Fruit fly (Drosophila melanogaster) whole organism, embryonic: ENCODE measurements around the gene Pdhb.

ENCODE experiments used
- ATbp ChIP-seq: fragments of 200-800 bp; sonication (Bioruptor generic); optimal IDR thresholded peaks from 2 replicates; lab custom pipeline; 2017; ENCODE audit warnings: missing biosample characterization, mild to moderate bottlenecking, missing genetic modification characterization, missing genetic modification reagents
- Abd-B ChIP-seq: fragments of 200-800 bp; sonication (Bioruptor generic); optimal IDR thresholded peaks from 2 replicates; lab custom pipeline; 2018; ENCODE audit warnings: missing biosample characterization, mild to moderate bottlenecking, missing genetic modification characterization, moderate library complexity
- Aef1 ChIP-seq: fragments of 200-800 bp; sonication (Bioruptor generic); IDR thresholded peaks from 3 replicates; pipeline ENCODE4 v1.3.6; 2022; ENCODE audit warnings: missing biosample characterization, missing genetic modification characterization
- CG10979 ChIP-seq: fragments of 200-800 bp; sonication (Bioruptor generic); optimal IDR thresholded peaks from 2 replicates; lab custom pipeline; 2018; ENCODE audit warnings: missing biosample characterization, mild to moderate bottlenecking, missing genetic modification characterization, moderate library complexity
- CG11456 ChIP-seq: fragments of 200-800 bp; sonication (Bioruptor generic); IDR thresholded peaks from 3 replicates; pipeline ENCODE4 v1.3.6; 2022; ENCODE audit warnings: missing biosample characterization, missing genetic modification characterization
- CG11560 ChIP-seq: fragments of 200-800 bp; sonication (Bioruptor generic); IDR thresholded peaks from 3 replicates; pipeline ENCODE4 v1.3.6; 2022; ENCODE audit warnings: missing biosample characterization, missing genetic modification characterization
- CG12155 ChIP-seq: fragments of 200-800 bp; sonication (Bioruptor generic); optimal IDR thresholded peaks from 3 replicates; lab custom pipeline; 2016; ENCODE audit warnings: missing biosample characterization, missing genetic modification characterization
- CG12219 ChIP-seq: fragments of 200-800 bp; sonication (Bioruptor generic); optimal IDR thresholded peaks from 3 replicates; lab custom pipeline; 2018; ENCODE audit warnings: missing biosample characterization, mild to moderate bottlenecking, missing genetic modification characterization
- CG12659 ChIP-seq: fragments of 200-800 bp; sonication (Bioruptor generic); optimal IDR thresholded peaks from 3 replicates; lab custom pipeline; 2017; ENCODE audit warnings: mild to moderate bottlenecking, missing biosample characterization, missing genetic modification reagents, missing genetic modification characterization
- CG14965 ChIP-seq: fragments of 200-800 bp; sonication (Bioruptor generic); optimal IDR thresholded peaks from 2 replicates; lab custom pipeline; 2016; ENCODE audit warnings: missing biosample characterization, missing genetic modification characterization, borderline replicate concordance
- CG1529 ChIP-seq: fragments of 200-800 bp; sonication (Bioruptor generic); optimal IDR thresholded peaks from 3 replicates; lab custom pipeline; 2018; ENCODE audit warnings: missing biosample characterization, missing genetic modification characterization
- CG17328 ChIP-seq: fragments of 200-800 bp; sonication (Bioruptor generic); IDR thresholded peaks from 2 replicates; pipeline ENCODE4 v1.3.6; 2022; ENCODE audit warnings: missing biosample characterization, missing genetic modification characterization
- CG17385 ChIP-seq: fragments of 200-800 bp; sonication (Bioruptor generic); optimal IDR thresholded peaks from 3 replicates; lab custom pipeline; 2018; ENCODE audit warnings: missing biosample characterization, mild to moderate bottlenecking, missing genetic modification characterization
- CG18764 ChIP-seq: fragments of 200-800 bp; sonication (Bioruptor generic); optimal IDR thresholded peaks from 3 replicates; lab custom pipeline; 2016; ENCODE audit warnings: missing biosample characterization, missing genetic modification characterization
- CG2202 ChIP-seq: fragments of 200-800 bp; sonication (Bioruptor generic); optimal IDR thresholded peaks from 2 replicates; lab custom pipeline; 2018; ENCODE audit warnings: missing biosample characterization, mild to moderate bottlenecking, missing genetic modification characterization
- CG32767 ChIP-seq: fragments of 200-800 bp; sonication (Bioruptor generic); IDR thresholded peaks from 2 replicates; pipeline ENCODE4 v1.3.6; 2022; ENCODE audit warnings: missing biosample characterization, missing genetic modification characterization
- CG34422 ChIP-seq: fragments of 200-800 bp; sonication (Bioruptor generic); IDR thresholded peaks from 3 replicates; pipeline ENCODE4 v1.3.6; 2022; ENCODE audit warnings: missing biosample characterization, missing genetic modification characterization
- CG4360 ChIP-seq: fragments of 200-800 bp; sonication (Bioruptor generic); IDR thresholded peaks from 2 replicates; pipeline ENCODE4 v1.3.6; 2022; ENCODE audit warnings: missing biosample characterization, missing genetic modification characterization
- CG4424 ChIP-seq: fragments of 200-800 bp; sonication (Bioruptor generic); optimal IDR thresholded peaks from 3 replicates; lab custom pipeline; 2016; ENCODE audit warnings: missing biosample characterization, missing genetic modification characterization
- CG7963 ChIP-seq: fragments of 200-800 bp; sonication (Bioruptor generic); IDR thresholded peaks from 3 replicates; pipeline ENCODE4 v1.3.6; 2022; ENCODE audit warnings: missing biosample characterization, missing genetic modification characterization; ENCODE audit not compliant: partially characterized antibody
- CG7987 ChIP-seq: fragments of 200-800 bp; sonication (Bioruptor generic); optimal IDR thresholded peaks from 2 replicates; lab custom pipeline; 2018; ENCODE audit warnings: missing biosample characterization, mild to moderate bottlenecking, missing genetic modification characterization, moderate library complexity
- CG9437 ChIP-seq: fragments of 200-800 bp; sonication (Bioruptor generic); optimal IDR thresholded peaks from 2 replicates; lab custom pipeline; 2018; ENCODE audit warnings: missing biosample characterization, mild to moderate bottlenecking, missing genetic modification characterization
- CTCF ChIP-seq: fragments of 200-800 bp; sonication (Bioruptor generic); optimal IDR thresholded peaks from 2 replicates; lab custom pipeline; 2017; ENCODE audit warnings: missing biosample characterization, mild to moderate bottlenecking, missing genetic modification characterization, moderate library complexity
- D ChIP-seq, 2 experiments: fragments of 200-800 bp in 1 of 2; fragments of >200 bp in 1 of 2; sonication (Bioruptor generic) in 1 of 2; optimal IDR thresholded peaks; 2 replicates in 1 of 2; 3 replicates in 1 of 2; lab custom pipeline; 2017; ENCODE audit warnings: mild to moderate bottlenecking in 1 of 2, missing biosample characterization in 1 of 2, missing genetic modification characterization in 1 of 2, missing genetic modification reagents in 1 of 2
- Pdp1 ChIP-seq, 2 experiments: fragments of 200-800 bp; sonication (Bioruptor generic); optimal IDR thresholded peaks; 3 replicates each; lab custom pipeline; 2016; ENCODE audit warnings: missing biosample characterization in 2 of 2, missing genetic modification characterization in 2 of 2, mild to moderate bottlenecking in 1 of 2, moderate library complexity in 1 of 2
- Taf1 ChIP-seq: fragments of 200-800 bp; sonication (Bioruptor generic); IDR thresholded peaks from 2 replicates; pipeline ENCODE4 v1.3.6; 2022; ENCODE audit warnings: missing biosample characterization, missing genetic modification characterization
- Tbp ChIP-seq: fragments of >200 bp; optimal IDR thresholded peaks from 2 replicates; lab custom pipeline; 2018; ENCODE audit warnings: missing biosample characterization, missing genetic modification characterization
- Trl ChIP-seq, 3 experiments: fragments of >200 bp in 2 of 3; fragments of 200-800 bp in 1 of 3; sonication (Bioruptor generic) in 1 of 3; optimal IDR thresholded peaks; 2 replicates in 1 of 3; 3 replicates in 2 of 3; lab custom pipeline; 2016 to 2017; ENCODE audit warnings: missing biosample characterization in 1 of 3, missing genetic modification characterization in 1 of 3
- Xbp1 ChIP-seq: fragments of 200-800 bp; sonication (Bioruptor generic); optimal IDR thresholded peaks from 3 replicates; lab custom pipeline; 2016; ENCODE audit warnings: missing biosample characterization, mild to moderate bottlenecking, missing genetic modification characterization
- YL-1 ChIP-seq: fragments of 200-800 bp; sonication (Bioruptor generic); optimal IDR thresholded peaks from 3 replicates; lab custom pipeline; 2017; ENCODE audit warnings: missing biosample characterization, mild to moderate bottlenecking, missing genetic modification characterization
- abd-A ChIP-seq: fragments of 200-800 bp; sonication (Bioruptor generic); optimal IDR thresholded peaks from 3 replicates; lab custom pipeline; 2019; ENCODE audit warnings: missing biosample characterization, mild to moderate bottlenecking, missing genetic modification characterization, moderate library complexity
- cad ChIP-seq: fragments of >200 bp; optimal IDR thresholded peaks from 2 replicates; lab custom pipeline; 2017; ENCODE audit warnings: missing biosample characterization, missing genetic modification characterization
- cg ChIP-seq: fragments of 200-800 bp; sonication (Bioruptor generic); optimal IDR thresholded peaks from 3 replicates; lab custom pipeline; 2019; ENCODE audit warnings: missing biosample characterization, mild to moderate bottlenecking, missing genetic modification characterization, moderate library complexity
- chm ChIP-seq: fragments of 200-800 bp; sonication (Bioruptor generic); IDR thresholded peaks from 2 replicates; pipeline ENCODE4 v1.3.6; 2022; ENCODE audit warnings: missing biosample characterization, missing genetic modification characterization
- chn ChIP-seq: fragments of 200-800 bp; sonication (Bioruptor generic); optimal IDR thresholded peaks from 2 replicates; lab custom pipeline; 2016; ENCODE audit warnings: missing biosample characterization, missing genetic modification characterization
- corto ChIP-seq: fragments of 200-800 bp; sonication (Bioruptor generic); optimal IDR thresholded peaks from 2 replicates; lab custom pipeline; 2016; ENCODE audit warnings: missing biosample characterization, mild to moderate bottlenecking, missing genetic modification characterization, moderate library complexity
- cwo ChIP-seq: fragments of 200-800 bp; sonication (Bioruptor generic); optimal IDR thresholded peaks from 3 replicates; lab custom pipeline; 2017; ENCODE audit warnings: missing biosample characterization, missing genetic modification characterization, mild to moderate bottlenecking, moderate library complexity, missing genetic modification reagents
- dimm ChIP-seq: fragments of 200-800 bp; sonication (Bioruptor generic); IDR thresholded peaks from 2 replicates; pipeline ENCODE4 v1.3.6; 2022; ENCODE audit warnings: missing biosample characterization, missing genetic modification characterization
- dm ChIP-seq: fragments of 200-800 bp; sonication (Bioruptor generic); optimal IDR thresholded peaks from 3 replicates; lab custom pipeline; 2016; ENCODE audit warnings: missing biosample characterization, missing genetic modification characterization
- hth ChIP-seq: fragments of >200 bp; optimal IDR thresholded peaks from 2 replicates; lab custom pipeline; 2017; ENCODE audit warnings: inconsistent platforms
- insv ChIP-seq, 2 experiments: fragments of 200-800 bp; sonication (Bioruptor generic); optimal IDR thresholded peaks; 3 replicates each; lab custom pipeline; 2016 to 2018; ENCODE audit warnings: missing biosample characterization in 2 of 2, missing genetic modification characterization in 2 of 2
- kah ChIP-seq: fragments of 200-800 bp; sonication (Bioruptor generic); optimal IDR thresholded peaks from 2 replicates; lab custom pipeline; 2018; ENCODE audit warnings: missing biosample characterization, mild to moderate bottlenecking, missing genetic modification characterization
- kni ChIP-seq: fragments of 200-800 bp; sonication (Bioruptor generic); optimal IDR thresholded peaks from 3 replicates; lab custom pipeline; 2017; ENCODE audit warnings: mild to moderate bottlenecking, missing biosample characterization, missing genetic modification reagents, missing genetic modification characterization
- oc ChIP-seq: fragments of 200-800 bp; sonication (Bioruptor generic); optimal IDR thresholded peaks from 2 replicates; lab custom pipeline; 2018; ENCODE audit warnings: missing biosample characterization, mild to moderate bottlenecking, missing genetic modification characterization, moderate library complexity
- psq ChIP-seq: fragments of 200-800 bp; sonication (Bioruptor generic); optimal IDR thresholded peaks from 2 replicates; lab custom pipeline; 2017; ENCODE audit warnings: missing biosample characterization, missing genetic modification characterization
- rib ChIP-seq: fragments of 200-800 bp; sonication (Bioruptor generic); IDR thresholded peaks from 2 replicates; pipeline ENCODE4 v1.3.6; 2022; ENCODE audit warnings: missing biosample characterization, missing genetic modification characterization
- seq ChIP-seq: fragments of 200-800 bp; sonication (Bioruptor generic); IDR thresholded peaks from 2 replicates; pipeline ENCODE4 v1.3.6; 2022; ENCODE audit warnings: missing biosample characterization, missing genetic modification characterization
- vvl ChIP-seq: fragments of 200-800 bp; sonication (Bioruptor generic); IDR thresholded peaks from 2 replicates; pipeline ENCODE4 v1.3.6; 2022; ENCODE audit warnings: missing biosample characterization, missing genetic modification characterization
- wor ChIP-seq: fragments of 200-800 bp; sonication (Bioruptor generic); IDR thresholded peaks from 2 replicates; pipeline ENCODE4 v1.3.6; 2022; ENCODE audit warnings: missing biosample characterization, missing genetic modification characterization

Gene Pdhb

DNA sequence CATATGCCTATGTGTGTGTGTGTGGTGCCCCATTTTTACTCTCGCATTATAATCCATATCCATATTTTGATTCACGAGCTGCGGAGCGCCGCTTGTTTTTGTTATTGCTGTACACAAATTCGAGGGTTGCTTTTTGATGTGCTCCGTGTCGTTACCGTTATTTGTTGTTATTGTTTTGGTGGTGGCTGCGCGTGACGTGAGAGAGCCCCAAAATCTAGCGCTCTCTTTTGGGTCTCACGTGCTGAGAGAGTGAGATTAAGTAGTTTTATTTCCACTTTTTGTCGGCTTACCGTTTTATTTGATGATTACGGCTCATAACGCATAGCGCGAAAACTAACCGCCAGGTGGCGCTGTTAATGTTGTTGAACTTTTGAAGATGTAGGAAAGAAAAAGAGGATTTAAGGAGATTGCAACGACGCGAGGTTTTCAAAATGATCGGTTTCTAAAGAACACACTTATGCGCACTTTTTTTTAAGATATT lies 25.5 kb upstream of the Pdhb start (continued):
- no peak for TF ChIP-seq YL-1 (GFP tag; lab: Kevin White, UChicago)
- no peak for TF ChIP-seq CG17328 (GFP tag; lab: Robert Waterston, UW)
- TF ChIP-seq CTCF (GFP tag; lab: Kevin White, UChicago): peak; percentile 91
- TF ChIP-seq CG4424 (GFP tag; lab: Kevin White, UChicago): peak; percentile 2
- TF ChIP-seq CG12219 (GFP tag; lab: Kevin White, UChicago): peak; percentile 28
- TF ChIP-seq Taf1 (GFP tag; lab: Robert Waterston, UW): no peak
- TF ChIP-seq CG10979 (tag; lab: Kevin White, UChicago): peak; percentile 76
- no peak for TF ChIP-seq corto (GFP tag; lab: Kevin White, UChicago)
- TF ChIP-seq cg (GFP tag; lab: Kevin White, UChicago): peak; percentile 57
- no peak for TF ChIP-seq CG12155 (GFP tag; lab: Kevin White, UChicago)
- TF ChIP-seq CG11456: 0 out of 3 replicates have a peak, but pooled peaks have one; percentile 32
- TF ChIP-seq cwo: peak; percentile 19
- TF ChIP-seq CG32767 (GFP tag; lab: Robert Waterston, UW): no peak
- peak; percentile 52 for TF ChIP-seq CG7987
- no peak for TF ChIP-seq wor (GFP tag; lab: Robert Waterston, UW)
- TF ChIP-seq CG4360 (GFP tag; lab: Robert Waterston, UW): peak; percentile 85
- TF ChIP-seq CG18764 (GFP tag; lab: Kevin White, UChicago): no peak
- no peak for TF ChIP-seq ATbp (GFP tag; lab: Kevin White, UChicago)
- TF ChIP-seq D (optimal IDR thresholded peaks at IDR 0.05; lab: Kevin White, UChicago): no peak
- no peak for TF ChIP-seq D (GFP tag; optimal IDR thresholded peaks at IDR 0.05; lab: Kevin White, UChicago)
- peak; percentile 79 to 83 for TF ChIP-seq Trl (optimal IDR thresholded peaks at IDR 0.05; lab: Kevin White, UChicago)
- TF ChIP-seq Trl (GFP tag; optimal IDR thresholded peaks at IDR 0.05; lab: Kevin White, UChicago): no peak
- no peak for TF ChIP-seq CG7963 (GFP tag; lab: Robert Waterston, UW)
- peak; percentile 22 for TF ChIP-seq Abd-B (GFP tag; lab: Kevin White, UChicago)
- no peak for TF ChIP-seq Tbp (GFP tag; lab: Kevin White, UChicago)
- peak; percentile 37 for TF ChIP-seq CG9437 (GFP tag; lab: Kevin White, UChicago)
- peak; percentile 33 for TF ChIP-seq CG1529
- peak; percentile 88 for TF ChIP-seq kni (GFP tag; lab: Kevin White, UChicago)
- no peak for TF ChIP-seq chn (GFP tag; lab: Kevin White, UChicago)
- no peak for TF ChIP-seq hth (lab: Kevin White, UChicago)
- TF ChIP-seq cad (GFP tag; lab: Kevin White, UChicago): no peak
- no peak for TF ChIP-seq psq (GFP tag; lab: Kevin White, UChicago)
- peak in 1 of 2 experiments; percentile 5 for TF ChIP-seq Pdp1 (GFP tag; optimal IDR thresholded peaks at IDR 0.05; lab: Kevin White, UChicago)
- TF ChIP-seq CG14965 (GFP tag; lab: Kevin White, UChicago): peak; percentile 74
- no peak for TF ChIP-seq CG17385 (GFP tag; lab: Kevin White, UChicago)
- peak; percentile 0 for TF ChIP-seq CG12659 (GFP tag; lab: Kevin White, UChicago)
- peak; percentile 61 for TF ChIP-seq oc (tag; lab: Kevin White, UChicago)
- peak; percentile 91 for TF ChIP-seq abd-A (tag; lab: Kevin White, UChicago)

- TF ChIP-seq dimm (no peak), dm (peak; percentile 23), abd-A (tag; lab: Kevin White, UChicago) (peak; percentile 9), kah (GFP tag; lab: Kevin White, UChicago) (peak; percentile 37), CG4424 (GFP tag; lab: Kevin White, UChicago) (no peak), CG34422 (GFP tag; lab: Robert Waterston, UW) (peak; percentile 72; the same call in 1 of the 3 replicates), vvl (GFP tag; lab: Robert Waterston, UW) (no peak), rib (no peak), CG2202 (tag; lab: Kevin White, UChicago) (no peak), chm (GFP tag; lab: Robert Waterston, UW) (peak; percentile 60; the same call in 1 of the 2 replicates), insv (GFP tag; optimal IDR thresholded peaks at IDR 0.05; lab: Kevin White, UChicago) (peak in 1 of 2 experiments; percentile 10), Xbp1 (no peak), Aef1 (GFP tag; lab: Robert Waterston, UW) (no peak), CG7963 (GFP tag; lab: Robert Waterston, UW) (peak; percentile 45; the same call in 1 of the 3 replicates), seq (GFP tag; lab: Robert Waterston, UW) (no peak), CG11560 (no peak), Trl (optimal IDR thresholded peaks at IDR 0.05; lab: Kevin White, UChicago) (peak; percentile 49 to 86), Trl (GFP tag; optimal IDR thresholded peaks at IDR 0.05; lab: Kevin White, UChicago) (peak; percentile 10)
These were observed 24.9 kb upstream of the Pdhb start for dm6 chr3R:29087926-29088487.
